Fruit fly (Drosophila melanogaster): ENCODE results near the gene btn.

Gene btn

dm6 chr3R:22597344-22597954 lies 11.0 kb upstream of the btn start (continued):
- TF ChIP-seq D (optimal IDR thresholded peaks at IDR 0.05) (no peak), D (GFP tag; optimal IDR thresholded peaks at IDR 0.05) (no peak), Neu2 (GFP tag; optimal IDR thresholded peaks at IDR 0.05; ENCODE audit: borderline replicate concordance) (no peak), her (GFP tag; optimal IDR thresholded peaks at IDR 0.05) (peak; percentile 55), exex (tag; optimal IDR thresholded peaks at IDR 0.05) (no peak), Six4 (GFP tag; optimal IDR thresholded peaks at IDR 0.05) (peak; percentile 56), Antp (GFP tag; optimal IDR thresholded peaks at IDR 0.05) (peak; percentile 79), CG6765 (GFP tag; optimal IDR thresholded peaks at IDR 0.05) (no peak), CG11093 (GFP tag; IDR thresholded peaks at IDR 0.05) (peak; percentile 72; the same call in 2 of the 3 replicates), CG11247 (GFP tag; IDR thresholded peaks at IDR 0.05) (peak; percentile 78), CG2116 (GFP tag; optimal IDR thresholded peaks at IDR 0.05) (peak; percentile 2), CoRest (tag; optimal IDR thresholded peaks at IDR 0.05) (no peak), al (GFP tag; IDR thresholded peaks at IDR 0.05) (0 out of 2 replicates have a peak, but pooled peaks have one; percentile 34), CG1792 (GFP tag; optimal IDR thresholded peaks at IDR 0.05) (peak; percentile 7), D19B (GFP tag; optimal IDR thresholded peaks at IDR 0.05) (no peak), tio (GFP tag; optimal IDR thresholded peaks at IDR 0.05) (no peak), CG1603 (tag; optimal IDR thresholded peaks at IDR 0.05) (no peak), knrl (GFP tag; IDR thresholded peaks at IDR 0.05; ENCODE audit: partially characterized antibody) (no peak), Xrp1 (GFP tag; IDR thresholded peaks at IDR 0.05) (peak; percentile 88), zen (tag; optimal IDR thresholded peaks at IDR 0.05) (no peak), CG6854 (GFP tag; optimal IDR thresholded peaks at IDR 0.05) (no peak), Dad (GFP tag; optimal IDR thresholded peaks at IDR 0.05) (no peak), Hr51 (GFP tag; optimal IDR thresholded peaks at IDR 0.05) (no peak), CG43689 (GFP tag; IDR thresholded peaks at IDR 0.05) (0 out of 2 replicates have a peak, but pooled peaks have one; percentile 30), pfk (GFP tag; optimal IDR thresholded peaks at IDR 0.05) (no peak), dpn (GFP tag; optimal IDR thresholded peaks at IDR 0.05) (peak in 1 of 2 experiments; percentile 52), CG15696 (tag; optimal IDR thresholded peaks at IDR 0.05) (no peak), gcm (GFP tag; optimal IDR thresholded peaks at IDR 0.05) (no peak), CG12659 (GFP tag; optimal IDR thresholded peaks at IDR 0.05) (peak; percentile 47), Rx (GFP tag; IDR thresholded peaks at IDR 0.05) (peak; percentile 70), CG1832 (GFP tag; optimal IDR thresholded peaks at IDR 0.05) (no peak), CG31365 (tag; optimal IDR thresholded peaks at IDR 0.05) (peak; percentile 10), CG32767 (GFP tag; IDR thresholded peaks at IDR 0.05) (peak; percentile 35; the same call in 1 of the 2 replicates), NfI (GFP tag; optimal IDR thresholded peaks at IDR 0.05) (peak; percentile 66), pros (GFP tag; optimal IDR thresholded peaks at IDR 0.05) (no peak), CG9609 (GFP tag; optimal IDR thresholded peaks at IDR 0.05) (peak; percentile 23), CG2199 (GFP tag; IDR thresholded peaks at IDR 0.05) (0 out of 3 replicates have a peak, but pooled peaks have one; percentile 80), tup (GFP tag; optimal IDR thresholded peaks at IDR 0.05) (no peak), cas (GFP tag; IDR thresholded peaks at IDR 0.05) (no peak), bab2 (GFP tag; optimal IDR thresholded peaks at IDR 0.05) (peak; percentile 64), danr (GFP tag; IDR thresholded peaks at IDR 0.05) (peak; percentile 59), CG2875 (GFP tag; optimal IDR thresholded peaks at IDR 0.05) (peak; percentile 65), CG14710 (tag; optimal IDR thresholded peaks at IDR 0.05) (peak; percentile 50), CG33557 (GFP tag; optimal IDR thresholded peaks at IDR 0.05) (peak; percentile 57), seq (GFP tag; IDR thresholded peaks at IDR 0.05) (peak; percentile 57), CG2120 (GFP tag; optimal IDR thresholded peaks at IDR 0.05) (peak; percentile 49), Sry-δ (GFP tag; optimal IDR thresholded peaks at IDR 0.05) (peak; percentile 29), hbn (GFP tag; IDR thresholded peaks at IDR 0.05; ENCODE audit: partially characterized antibody) (no peak), gsb-n (tag; optimal IDR thresholded peaks at IDR 0.05) (no peak)

All from whole organism, embryonic.